Fruit fly (Drosophila melanogaster): ENCODE measurements around the gene LPCAT.

The LPCAT gene

DNA sequence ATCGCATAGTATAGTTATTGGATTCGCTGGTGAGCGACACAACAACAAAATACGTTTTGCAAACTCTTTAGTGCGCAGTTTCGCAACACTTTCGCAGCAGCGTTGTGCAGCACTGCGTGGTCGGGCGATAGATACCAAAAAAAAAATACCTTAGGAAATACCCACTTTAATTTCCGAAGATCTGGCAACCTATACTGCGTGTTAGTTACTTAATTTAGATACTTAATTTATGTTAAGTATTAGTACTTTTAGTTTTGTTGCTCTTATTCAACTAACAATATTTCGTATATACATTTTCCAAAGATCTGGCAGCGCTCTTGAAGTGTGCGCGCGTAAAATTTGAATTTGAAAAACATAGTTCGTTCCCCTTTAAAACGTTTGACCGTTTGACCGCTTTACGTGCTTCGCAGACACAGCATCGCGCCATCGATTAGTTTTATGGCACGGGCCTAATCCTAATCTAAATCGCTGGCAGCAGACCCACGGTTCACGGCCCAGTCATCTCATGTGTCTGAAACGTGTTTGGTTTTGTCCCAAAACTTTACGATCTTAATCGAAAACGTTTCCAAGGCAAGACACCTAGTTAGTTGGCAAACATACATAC lies at the start of gene LPCAT:
TSS of gene LPCAT (minus strand) at position 70 of the 604 bp plus-strand sequence.
- TF ChIP-seq CG12605 (GFP tag; IDR thresholded peaks at IDR 0.05), result no peak
- peak; percentile 77 for TF ChIP-seq fd96Ca (GFP tag; IDR thresholded peaks at IDR 0.05)
- TF ChIP-seq Snoo (tag; optimal IDR thresholded peaks at IDR 0.05), result peak; percentile 63
- peak; percentile 84 for TF ChIP-seq CG4496 (GFP tag; IDR thresholded peaks at IDR 0.05)
- TF ChIP-seq Pif1A (GFP tag; optimal IDR thresholded peaks at IDR 0.05), result peak; percentile 43
- TF ChIP-seq CG14655 (GFP tag; optimal IDR thresholded peaks at IDR 0.05), result peak; percentile 34
- no peak for TF ChIP-seq Pif1B (GFP tag; optimal IDR thresholded peaks at IDR 0.05)
- no peak for TF ChIP-seq CG34367 (tag; optimal IDR thresholded peaks at IDR 0.05)
- TF ChIP-seq rn (GFP tag; IDR thresholded peaks at IDR 0.05), result peak; percentile 56
- TF ChIP-seq CG10348 (GFP tag; IDR thresholded peaks at IDR 0.05), result 0 out of 2 replicates have a peak, but pooled peaks have one; percentile 18
- no peak for TF ChIP-seq CG13204 (GFP tag; optimal IDR thresholded peaks at IDR 0.05)
- TF ChIP-seq CG8159 (tag; optimal IDR thresholded peaks at IDR 0.05), result peak; percentile 68
- TF ChIP-seq CG9948 (tag; optimal IDR thresholded peaks at IDR 0.05), result peak; percentile 43
- peak; percentile 34 for TF ChIP-seq CG15710 (tag; optimal IDR thresholded peaks at IDR 0.05)
- TF ChIP-seq Ets98B (GFP tag; IDR thresholded peaks at IDR 0.05), result peak; percentile 56
- TF ChIP-seq gl (tag; optimal IDR thresholded peaks at IDR 0.05), result no peak
- peak; percentile 27 for TF ChIP-seq CG8301 (tag; optimal IDR thresholded peaks at IDR 0.05)
- TF ChIP-seq D1 (tag; optimal IDR thresholded peaks at IDR 0.05), result no peak
- peak; percentile 63 for TF ChIP-seq CG32121 (GFP tag; IDR thresholded peaks at IDR 0.05)
- TF ChIP-seq CG17806 (tag; optimal IDR thresholded peaks at IDR 0.05), result peak; percentile 58
- no peak for TF ChIP-seq EcR (GFP tag; optimal IDR thresholded peaks at IDR 0.05)

DNA sequence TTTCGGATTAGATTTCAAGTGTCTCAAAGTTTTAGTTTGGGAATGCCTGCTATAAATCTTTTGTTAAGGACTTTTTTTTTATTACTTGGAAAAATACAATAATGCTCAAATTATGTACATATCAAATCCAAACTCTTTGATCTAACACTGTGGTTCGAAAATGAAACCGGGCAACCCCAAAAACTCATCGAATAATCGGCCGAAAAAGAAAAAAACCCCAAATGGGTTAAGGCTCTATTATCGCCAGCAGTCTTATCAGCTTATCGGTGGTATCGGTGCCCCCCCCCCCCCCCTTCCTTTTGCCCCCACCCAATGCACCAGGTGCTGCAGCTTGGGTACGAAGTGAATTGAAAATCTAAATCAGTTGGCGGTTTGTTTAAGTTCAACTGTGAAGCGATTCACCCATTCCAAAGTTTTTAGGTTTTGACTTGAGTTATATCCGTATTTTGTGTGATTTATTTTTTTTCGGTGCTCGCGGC lies 37.9 kb upstream of the LPCAT start:
- no peak for TF ChIP-seq CG17806 (tag; optimal IDR thresholded peaks at IDR 0.05)
- TF ChIP-seq EcR (GFP tag; optimal IDR thresholded peaks at IDR 0.05), result no peak
- TF ChIP-seq CG8301 (tag; optimal IDR thresholded peaks at IDR 0.05), result no peak
- no peak for TF ChIP-seq rn (GFP tag; IDR thresholded peaks at IDR 0.05)
- TF ChIP-seq CG12605 (GFP tag; IDR thresholded peaks at IDR 0.05), result no peak
- TF ChIP-seq CG13204 (GFP tag; optimal IDR thresholded peaks at IDR 0.05), result no peak
- no peak for TF ChIP-seq Pif1B (GFP tag; optimal IDR thresholded peaks at IDR 0.05)
- TF ChIP-seq Ets98B (GFP tag; IDR thresholded peaks at IDR 0.05), result no peak
- no peak for TF ChIP-seq CG9948 (tag; optimal IDR thresholded peaks at IDR 0.05)
- TF ChIP-seq CG15710 (tag; optimal IDR thresholded peaks at IDR 0.05), result no peak
- TF ChIP-seq Pif1A (GFP tag; optimal IDR thresholded peaks at IDR 0.05), result no peak
- TF ChIP-seq CG14655 (GFP tag; optimal IDR thresholded peaks at IDR 0.05), result no peak
- TF ChIP-seq Snoo (tag; optimal IDR thresholded peaks at IDR 0.05), result no peak
- TF ChIP-seq CG32121 (GFP tag; IDR thresholded peaks at IDR 0.05), result no peak
- TF ChIP-seq D1 (tag; optimal IDR thresholded peaks at IDR 0.05), result no peak
- no peak for TF ChIP-seq CG10348 (GFP tag; IDR thresholded peaks at IDR 0.05)
- no peak for TF ChIP-seq fd96Ca (GFP tag; IDR thresholded peaks at IDR 0.05)
- TF ChIP-seq CG4496 (GFP tag; IDR thresholded peaks at IDR 0.05), result no peak

DNA sequence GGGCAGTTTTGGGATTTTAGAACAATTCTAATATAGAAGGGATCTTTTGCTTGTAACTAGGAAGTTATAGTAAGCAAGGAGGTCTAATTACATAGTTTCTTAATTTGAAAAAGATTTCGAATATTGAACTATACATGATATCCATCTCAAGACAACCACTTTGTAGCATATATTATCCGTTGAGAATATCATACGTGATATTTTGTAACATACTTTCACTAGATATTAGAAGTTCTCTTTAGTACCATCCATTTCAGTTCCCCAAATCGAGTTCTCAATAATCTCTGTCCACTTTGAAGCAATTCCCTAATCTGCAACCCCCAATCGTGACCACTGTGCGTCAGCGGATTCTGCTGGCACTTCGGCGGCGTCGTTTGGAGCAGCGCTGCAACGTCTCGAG lies 35.7 kb upstream of the LPCAT start:
- TF ChIP-seq Snoo (tag; optimal IDR thresholded peaks at IDR 0.05) (peak; percentile 5), Pif1A (GFP tag; optimal IDR thresholded peaks at IDR 0.05) (no peak)

DNA sequence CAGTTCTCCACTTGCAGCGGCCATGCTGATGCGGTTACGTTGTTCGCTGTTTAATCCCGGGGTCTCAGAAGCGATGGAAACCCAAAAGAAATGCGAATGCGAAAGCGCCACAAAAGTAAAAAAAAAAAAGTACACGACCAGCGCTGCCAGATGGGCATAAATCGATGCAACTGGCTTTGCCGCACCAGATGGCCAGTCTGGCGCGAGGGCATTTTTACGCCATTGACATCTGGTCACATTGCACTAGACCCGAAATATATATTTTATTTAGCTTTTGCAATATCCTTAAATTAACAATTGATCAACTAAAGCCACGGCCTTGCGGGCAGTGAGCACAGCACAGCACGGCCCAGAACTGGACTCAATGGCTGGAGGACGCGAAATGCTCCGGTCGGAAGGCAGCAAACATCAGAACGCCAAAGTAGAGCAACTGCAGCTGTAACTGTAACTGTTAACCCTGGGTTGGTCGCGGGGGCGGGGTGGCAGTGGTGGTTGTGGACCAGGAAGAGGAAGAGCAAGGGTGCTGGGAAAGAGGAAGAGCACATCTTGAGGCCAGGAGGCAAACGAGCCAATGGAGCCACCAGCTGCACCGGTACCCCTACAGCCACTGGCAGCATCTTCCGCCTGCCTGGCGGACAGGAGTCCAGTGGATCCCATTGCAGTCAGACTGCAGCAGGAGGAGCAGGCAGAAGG lies 29.1 kb upstream of the LPCAT start, which contains the start of the genes LysRS and Hecw:
TSS of gene LysRS (minus strand) at position 158 of the 693 bp plus-strand sequence.
TSS of gene Hecw (plus strand) at position 220 of the 693 bp plus-strand sequence.
- TF ChIP-seq Pif1A (GFP tag; optimal IDR thresholded peaks at IDR 0.05), result no peak
- TF ChIP-seq CG15710 (tag; optimal IDR thresholded peaks at IDR 0.05), result peak; percentile 10
- TF ChIP-seq CG8159 (tag; optimal IDR thresholded peaks at IDR 0.05), result no peak
- no peak for TF ChIP-seq CG13204 (GFP tag; optimal IDR thresholded peaks at IDR 0.05)
- TF ChIP-seq Pif1B (GFP tag; optimal IDR thresholded peaks at IDR 0.05), result no peak
- no peak for TF ChIP-seq CG4496 (GFP tag; IDR thresholded peaks at IDR 0.05)
- no peak for TF ChIP-seq gl (tag; optimal IDR thresholded peaks at IDR 0.05)
- no peak for TF ChIP-seq rn (GFP tag; IDR thresholded peaks at IDR 0.05)

DNA sequence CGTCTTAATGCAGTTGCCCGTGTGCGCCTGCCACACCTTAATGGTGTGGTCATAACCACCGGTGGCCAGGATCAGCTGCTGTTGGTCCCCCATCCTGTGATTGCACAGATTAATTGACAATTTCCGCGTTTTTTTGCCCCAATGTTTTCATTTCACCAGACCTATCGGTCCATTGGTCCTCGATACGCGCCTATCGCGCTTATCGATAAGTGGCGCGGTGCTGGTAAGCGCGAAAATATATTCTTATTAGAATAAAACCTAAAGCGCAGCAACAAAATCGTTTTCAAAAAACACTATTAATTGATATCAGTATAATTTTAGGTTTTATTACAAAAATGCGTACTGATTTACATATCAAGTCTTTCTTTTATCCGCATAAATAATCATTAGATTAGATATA lies 26.0 kb upstream of the LPCAT start, which contains the start of gene Lst8:
TSS of gene Lst8 (minus strand) at position 187 of the 400 bp plus-strand sequence.
- TF ChIP-seq CG12605 (GFP tag; IDR thresholded peaks at IDR 0.05), result no peak

DNA sequence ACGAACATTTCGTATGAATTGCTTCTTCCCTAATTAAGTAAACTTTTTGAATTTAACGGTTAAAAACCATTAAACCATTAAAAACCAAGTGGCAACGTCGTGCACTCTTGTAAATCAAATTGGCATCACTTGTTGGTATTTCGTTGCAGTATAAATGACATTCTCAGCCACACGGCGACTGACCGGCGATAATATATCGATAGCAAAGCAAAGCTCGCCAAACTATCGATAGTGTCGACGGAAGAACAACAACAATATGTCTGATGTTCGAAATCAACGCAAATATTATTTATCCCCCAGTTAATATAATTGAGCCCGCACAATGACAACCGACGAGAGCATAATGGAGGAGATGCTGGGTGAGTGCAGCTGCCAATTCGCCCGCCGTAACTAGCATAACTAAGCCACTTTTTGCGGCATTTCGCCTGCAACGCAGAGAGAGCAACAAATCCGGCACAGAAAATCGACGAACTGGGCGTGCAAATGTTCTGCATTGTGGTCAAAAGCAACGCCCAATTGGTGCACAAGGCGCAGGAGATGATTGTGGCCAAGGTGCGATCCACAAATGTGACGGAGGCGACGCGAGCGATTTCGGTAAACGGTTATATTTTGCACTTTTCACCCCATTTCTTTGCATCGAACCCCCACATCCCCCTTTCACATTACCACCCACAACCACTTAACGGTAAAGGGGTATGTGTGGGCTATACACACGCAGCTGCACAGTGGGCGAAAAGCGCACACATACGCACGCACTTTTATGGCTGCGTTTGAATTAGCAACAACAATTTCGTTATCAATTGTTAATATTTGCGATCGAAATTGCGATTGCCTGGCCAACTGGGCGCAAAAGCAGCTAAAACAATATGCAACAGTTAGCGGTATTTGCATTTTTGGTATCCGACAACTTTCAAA lies 21.3 kb upstream of the LPCAT start, which contains the start of gene Gga:
TSS of gene Gga (plus strand) at position 213 of the 915 bp plus-strand sequence.
- TF ChIP-seq CG13204 (GFP tag; optimal IDR thresholded peaks at IDR 0.05) (no peak), CG14655 (GFP tag; optimal IDR thresholded peaks at IDR 0.05) (no peak), CG32121 (GFP tag; IDR thresholded peaks at IDR 0.05) (peak; percentile 41; the same call in 1 of the 2 replicates), EcR (GFP tag; optimal IDR thresholded peaks at IDR 0.05) (no peak), CG4496 (GFP tag; IDR thresholded peaks at IDR 0.05) (0 out of 3 replicates have a peak, but pooled peaks have one; percentile 18), fd96Ca (GFP tag; IDR thresholded peaks at IDR 0.05) (0 out of 3 replicates have a peak, but pooled peaks have one; percentile 10), Ets98B (GFP tag; IDR thresholded peaks at IDR 0.05) (no peak)
